Worm (Caenorhabditis elegans): ENCODE results near the gene Y110A2AL.6.

DNA sequence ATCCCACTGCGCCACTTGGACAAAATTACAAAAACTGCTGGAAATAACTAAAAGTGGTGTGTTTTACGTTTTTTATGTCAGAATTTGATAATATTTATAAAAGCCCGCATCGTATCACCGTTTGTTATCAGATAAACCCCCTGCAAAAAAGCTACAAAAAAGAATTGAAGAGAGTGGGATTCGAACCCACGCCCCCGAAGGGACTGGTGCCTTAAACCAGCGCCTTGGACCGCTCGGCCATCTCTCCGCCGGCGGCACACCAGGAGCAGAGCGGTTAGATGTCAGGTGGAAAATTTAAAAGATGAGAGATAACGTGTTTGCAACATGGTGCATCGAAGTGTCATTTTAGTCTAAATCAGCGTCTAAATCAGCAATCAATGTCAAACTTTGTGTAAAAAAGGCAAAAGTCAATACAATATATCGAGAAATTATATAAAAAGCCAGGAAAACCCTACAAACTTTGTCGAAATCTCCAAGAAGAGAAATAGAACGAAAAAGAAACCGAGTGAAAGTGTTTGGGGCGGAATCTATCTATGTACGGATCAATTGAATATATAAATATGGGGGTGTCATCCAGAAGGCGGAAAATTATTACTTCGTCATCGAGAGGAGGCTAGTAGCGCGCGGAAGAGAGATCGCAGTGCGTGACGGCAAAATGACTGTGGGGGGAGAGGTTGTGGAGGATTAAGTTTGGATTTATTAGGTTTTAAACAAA, 20.1 kb upstream of the Y110A2AL.6 start:
- TF ChIP-seq nhr-12 (tag; optimal IDR thresholded peaks at IDR 0.05) (no peak), skn-1 (tag; optimal IDR thresholded peaks at IDR 0.05) (no peak), ztf-4 (tag; optimal IDR thresholded peaks at IDR 0.05) (no peak), unc-39 (tag; optimal IDR thresholded peaks at IDR 0.05) (no peak), blmp-1 (tag; optimal IDR thresholded peaks at IDR 0.05; ENCODE audit: insufficient read depth) (no peak)
